Worm (Caenorhabditis elegans): ENCODE data around the gene asb-2.

The asb-2 gene

ce11 chrX:4438823-4439222 lies 30.7 kb upstream of the asb-2 start:
- no peak for TF ChIP-seq tbx-37 (GFP tag; conservative IDR thresholded peaks at IDR 0.05)
- TF ChIP-seq ets-7 (tag; optimal IDR thresholded peaks at IDR 0.05): no peak
- no peak for TF ChIP-seq scrt-1 (GFP tag; IDR thresholded peaks at IDR 0.05)

ce11 chrX:4439616-4440015 lies 29.9 kb upstream of the asb-2 start:
- no peak for TF ChIP-seq tbx-11 (GFP tag; IDR thresholded peaks at IDR 0.05)
- TF ChIP-seq F13C5.2 (tag; optimal IDR thresholded peaks at IDR 0.05): no peak
- TF ChIP-seq B0310.2 (tag; optimal IDR thresholded peaks at IDR 0.05): no peak
- TF ChIP-seq flt-1 (GFP tag; IDR thresholded peaks at IDR 0.05): no peak
- no peak for TF ChIP-seq hmg-4 (GFP tag; optimal IDR thresholded peaks at IDR 0.05)
- TF ChIP-seq hmbx-1 (tag; optimal IDR thresholded peaks at IDR 0.05): no peak
- no peak for TF ChIP-seq pes-1 (GFP tag; IDR thresholded peaks at IDR 0.05)
- no peak for TF ChIP-seq tra-4 (tag; optimal IDR thresholded peaks at IDR 0.05)
- no peak for TF ChIP-seq ama-1 (optimal IDR thresholded peaks at IDR 0.05)
- TF ChIP-seq ets-7 (tag; optimal IDR thresholded peaks at IDR 0.05): no peak
- TF ChIP-seq hnd-1 (tag; optimal IDR thresholded peaks at IDR 0.05): no peak
- no peak for TF ChIP-seq scrt-1 (GFP tag; IDR thresholded peaks at IDR 0.05)
- TF ChIP-seq ceh-13 (GFP tag; optimal IDR thresholded peaks at IDR 0.05): no peak
- no peak for TF ChIP-seq ceh-36 (tag; optimal IDR thresholded peaks at IDR 0.05)
- no peak for TF ChIP-seq tbx-37 (GFP tag; conservative IDR thresholded peaks at IDR 0.05)
- no peak for TF ChIP-seq sea-1 (GFP tag; conservative IDR thresholded peaks at IDR 0.05)
- TF ChIP-seq aly-1 (tag; optimal IDR thresholded peaks at IDR 0.05): no peak

ce11 chrX:4440641-4441040 lies 28.9 kb upstream of the asb-2 start, which contains the start of gene F15A8.1:
Gene F15A8.1, plus strand, starts transcription at chrX:4440941.
- TF ChIP-seq F13C5.2 (tag; optimal IDR thresholded peaks at IDR 0.05): no peak

- TF ChIP-seq tra-4 (tag; optimal IDR thresholded peaks at IDR 0.05) (peak; percentile 2), flt-1 (GFP tag; IDR thresholded peaks at IDR 0.05) (peak; percentile 88), F13C5.2 (tag; optimal IDR thresholded peaks at IDR 0.05) (peak; percentile 87), ceh-13 (GFP tag; optimal IDR thresholded peaks at IDR 0.05) (peak; percentile 58), aly-1 (tag; optimal IDR thresholded peaks at IDR 0.05) (peak; percentile 70), tbx-37 (GFP tag; conservative IDR thresholded peaks at IDR 0.05) (peak; percentile 86), pes-1 (GFP tag; IDR thresholded peaks at IDR 0.05) (peak; percentile 90), scrt-1 (GFP tag; IDR thresholded peaks at IDR 0.05) (peak; percentile 78), ceh-36 (tag; optimal IDR thresholded peaks at IDR 0.05) (peak; percentile 62), sea-1 (GFP tag; conservative IDR thresholded peaks at IDR 0.05) (peak; percentile 85), hmg-4 (GFP tag; optimal IDR thresholded peaks at IDR 0.05) (peak; percentile 67), ama-1 (optimal IDR thresholded peaks at IDR 0.05) (no peak), B0310.2 (tag; optimal IDR thresholded peaks at IDR 0.05) (peak; percentile 75), ets-7 (tag; optimal IDR thresholded peaks at IDR 0.05) (no peak), hmbx-1 (tag; optimal IDR thresholded peaks at IDR 0.05) (peak; percentile 55), tbx-11 (GFP tag; IDR thresholded peaks at IDR 0.05) (peak; percentile 86), hnd-1 (tag; optimal IDR thresholded peaks at IDR 0.05) (peak; percentile 64)
These were observed 25.5 kb upstream of the asb-2 start for ce11 chrX:4444073-4444472.

- TF ChIP-seq ceh-36 (tag; optimal IDR thresholded peaks at IDR 0.05): no peak
- no peak for TF ChIP-seq hnd-1 (tag; optimal IDR thresholded peaks at IDR 0.05)
- TF ChIP-seq sea-1 (GFP tag; conservative IDR thresholded peaks at IDR 0.05): 0 out of 2 replicates have a peak, but pooled peaks have one; percentile 42
- peak; percentile 78 for TF ChIP-seq pes-1 (GFP tag; IDR thresholded peaks at IDR 0.05)
- no peak for TF ChIP-seq hmg-4 (GFP tag; optimal IDR thresholded peaks at IDR 0.05)
- TF ChIP-seq tbx-11 (GFP tag; IDR thresholded peaks at IDR 0.05): peak; percentile 60; the same call in 1 of the 2 replicates
- TF ChIP-seq flt-1 (GFP tag; IDR thresholded peaks at IDR 0.05): peak; percentile 58
- TF ChIP-seq scrt-1 (GFP tag; IDR thresholded peaks at IDR 0.05): 0 out of 2 replicates have a peak, but pooled peaks have one; percentile 35
- no peak for TF ChIP-seq tra-4 (tag; optimal IDR thresholded peaks at IDR 0.05)
These were observed 24.7 kb upstream of the asb-2 start for ce11 chrX:4444843-4445242.

- TF ChIP-seq scrt-1 (GFP tag; IDR thresholded peaks at IDR 0.05) (no peak), hnd-1 (tag; optimal IDR thresholded peaks at IDR 0.05) (no peak), ceh-36 (tag; optimal IDR thresholded peaks at IDR 0.05) (no peak), B0310.2 (tag; optimal IDR thresholded peaks at IDR 0.05) (no peak), sea-1 (GFP tag; conservative IDR thresholded peaks at IDR 0.05) (no peak), tbx-37 (GFP tag; conservative IDR thresholded peaks at IDR 0.05) (no peak), ceh-13 (GFP tag; optimal IDR thresholded peaks at IDR 0.05) (no peak), flt-1 (GFP tag; IDR thresholded peaks at IDR 0.05) (no peak), hmbx-1 (tag; optimal IDR thresholded peaks at IDR 0.05) (no peak), ama-1 (optimal IDR thresholded peaks at IDR 0.05) (no peak), pes-1 (GFP tag; IDR thresholded peaks at IDR 0.05) (no peak), tbx-11 (GFP tag; IDR thresholded peaks at IDR 0.05) (no peak), ets-7 (tag; optimal IDR thresholded peaks at IDR 0.05) (no peak), tra-4 (tag; optimal IDR thresholded peaks at IDR 0.05) (no peak), aly-1 (tag; optimal IDR thresholded peaks at IDR 0.05) (no peak), F13C5.2 (tag; optimal IDR thresholded peaks at IDR 0.05) (no peak), hmg-4 (GFP tag; optimal IDR thresholded peaks at IDR 0.05) (no peak)
These were observed 21.3 kb upstream of the asb-2 start, which contains the start of gene mltn-13 for ce11 chrX:4448283-4448682. Gene mltn-13, minus strand, starts transcription at chrX:4448383.

ce11 chrX:4451936-4452335 lies 17.6 kb upstream of the asb-2 start:
- TF ChIP-seq flt-1 (GFP tag; IDR thresholded peaks at IDR 0.05) (no peak), aly-1 (tag; optimal IDR thresholded peaks at IDR 0.05) (no peak), tbx-11 (GFP tag; IDR thresholded peaks at IDR 0.05) (no peak), ets-7 (tag; optimal IDR thresholded peaks at IDR 0.05) (no peak), ceh-13 (GFP tag; optimal IDR thresholded peaks at IDR 0.05) (no peak), B0310.2 (tag; optimal IDR thresholded peaks at IDR 0.05) (no peak)

- no peak for TF ChIP-seq tra-4 (tag; optimal IDR thresholded peaks at IDR 0.05)
- no peak for TF ChIP-seq hmg-4 (GFP tag; optimal IDR thresholded peaks at IDR 0.05)
- TF ChIP-seq ceh-36 (tag; optimal IDR thresholded peaks at IDR 0.05): no peak
- TF ChIP-seq tbx-11 (GFP tag; IDR thresholded peaks at IDR 0.05): no peak
- TF ChIP-seq ceh-13 (GFP tag; optimal IDR thresholded peaks at IDR 0.05): no peak
- TF ChIP-seq hmbx-1 (tag; optimal IDR thresholded peaks at IDR 0.05): no peak
- no peak for TF ChIP-seq scrt-1 (GFP tag; IDR thresholded peaks at IDR 0.05)
These were observed 16.5 kb upstream of the asb-2 start for ce11 chrX:4453101-4453500.
